Worm (Caenorhabditis elegans): ENCODE results near the gene Y14H12A.2.

Gene Y14H12A.2

DNA sequence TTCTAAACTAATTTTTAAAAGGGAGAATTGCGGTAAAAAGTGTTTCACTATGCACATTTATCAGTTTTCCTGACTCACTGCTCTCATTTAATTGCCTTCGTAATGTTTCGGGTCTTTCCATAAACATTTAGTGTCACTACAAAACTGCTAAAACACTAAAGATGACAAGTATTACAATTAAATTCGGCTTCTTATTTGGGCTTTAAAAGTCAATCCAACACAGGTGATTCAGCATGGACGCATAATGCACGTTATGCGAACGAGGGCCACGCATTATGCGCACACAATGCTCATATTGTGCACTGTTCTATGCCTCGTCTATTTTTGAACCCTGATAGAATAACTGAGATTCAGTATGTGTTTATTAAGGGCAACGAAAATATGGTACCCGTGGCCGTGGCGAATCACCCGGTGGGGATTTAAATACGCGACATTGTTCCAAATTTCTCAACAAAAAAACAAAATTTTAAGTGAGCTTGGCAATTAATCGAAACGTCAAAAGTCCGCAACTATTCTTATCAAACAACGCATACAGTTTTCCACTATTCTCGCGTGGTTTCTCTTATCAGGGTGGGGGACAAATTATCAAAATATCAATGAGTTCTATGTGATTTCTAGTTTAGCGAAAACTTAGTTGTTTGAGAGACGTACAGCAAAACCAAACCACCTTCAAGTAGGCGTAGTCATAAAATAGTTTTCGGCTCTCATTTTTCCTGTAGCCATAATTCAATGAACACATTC is at the start of gene Y14H12A.2:
TSS of gene Y14H12A.2 (minus strand) at position 51 of the 741 bp plus-strand sequence.
- TF ChIP-seq bed-3 (GFP tag; optimal IDR thresholded peaks at IDR 0.05) (no peak), nhr-28 (tag; optimal IDR thresholded peaks at IDR 0.05) (no peak), mls-2 (tag; optimal IDR thresholded peaks at IDR 0.05) (no peak), lin-13 (tag; optimal IDR thresholded peaks at IDR 0.05) (no peak), mep-1 (tag; optimal IDR thresholded peaks at IDR 0.05) (no peak), sem-2 (GFP tag; optimal IDR thresholded peaks at IDR 0.05) (no peak), ceh-39 (tag; optimal IDR thresholded peaks at IDR 0.05) (no peak), ces-1 (GFP tag; optimal IDR thresholded peaks at IDR 0.05) (no peak), nhr-76 (tag; optimal IDR thresholded peaks at IDR 0.05) (no peak), nhr-237 (tag; optimal IDR thresholded peaks at IDR 0.05) (no peak)

DNA sequence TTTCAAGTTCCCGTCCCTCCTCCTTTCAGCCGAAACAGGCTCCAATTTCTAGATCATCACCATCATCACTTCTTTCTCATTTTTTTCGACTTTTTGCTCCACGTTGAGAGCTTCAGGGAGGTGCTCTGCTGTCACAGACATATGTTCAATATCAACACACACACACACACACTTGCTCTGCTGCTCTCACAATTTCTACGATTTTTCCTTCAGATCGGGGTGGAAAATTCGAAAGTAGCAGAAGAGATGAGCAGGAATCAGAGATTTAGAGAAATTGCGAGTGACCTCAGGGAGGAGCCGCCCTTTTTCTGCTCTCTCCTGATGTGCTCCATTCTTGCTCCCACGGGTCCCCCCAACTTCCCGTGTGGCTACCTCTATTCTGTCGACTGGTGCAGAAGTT is 49.1 kb upstream of the Y14H12A.2 start, which contains the start of gene pqn-48:
TSS of gene pqn-48 (plus strand) at position 344 of the 400 bp plus-strand sequence.
- TF ChIP-seq unc-120 (tag; optimal IDR thresholded peaks at IDR 0.05; ENCODE audit: poor library complexity, severe bottlenecking) (peak; percentile 49), ces-1 (GFP tag; optimal IDR thresholded peaks at IDR 0.05) (no peak), blmp-1 (tag; optimal IDR thresholded peaks at IDR 0.05) (no peak), nhr-28 (tag; optimal IDR thresholded peaks at IDR 0.05) (no peak), ham-2 (GFP tag; optimal IDR thresholded peaks at IDR 0.05) (no peak), hlh-1 (tag; optimal IDR thresholded peaks at IDR 0.05) (peak; percentile 32)

- no peak for TF ChIP-seq flh-1 (GFP tag; optimal IDR thresholded peaks at IDR 0.05)
- no peak for TF ChIP-seq nhr-76 (tag; optimal IDR thresholded peaks at IDR 0.05)
- TF ChIP-seq sem-2 (GFP tag; optimal IDR thresholded peaks at IDR 0.05): no peak
Measured at ce11 chrII:4032293-4032692, 42.8 kb upstream of the Y14H12A.2 start, which contains the start of gene K07D4.4. TSS of gene K07D4.4 (minus strand) at chrII:4032393.

DNA sequence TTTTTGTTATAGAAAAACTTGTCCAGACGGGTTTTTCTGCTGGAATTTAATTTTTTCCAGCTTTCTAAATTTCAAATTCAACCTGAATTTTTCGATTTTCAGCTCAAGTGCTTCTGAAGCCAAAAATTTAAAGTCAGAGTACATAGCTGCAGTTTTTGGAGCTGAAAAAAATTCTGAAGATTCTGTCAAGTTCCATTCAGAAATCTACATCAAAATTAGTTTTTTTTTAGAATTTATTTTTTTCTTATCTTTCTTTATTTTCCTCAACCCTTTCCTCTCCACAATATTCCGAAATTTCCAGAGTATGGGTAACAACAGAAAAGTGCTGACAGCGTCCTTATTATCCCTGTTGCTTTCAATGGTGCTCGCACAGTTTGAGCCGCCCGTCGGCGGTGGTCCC is 38.8 kb upstream of the Y14H12A.2 start, which contains the start of gene K07D4.9:
TSS of gene K07D4.9 (plus strand) at position 301 of the 400 bp plus-strand sequence.
- TF ChIP-seq mep-1 (tag; optimal IDR thresholded peaks at IDR 0.05): no peak
- no peak for TF ChIP-seq blmp-1 (tag; optimal IDR thresholded peaks at IDR 0.05)

ce11 chrII:4025462-4025861 is 36.0 kb upstream of the Y14H12A.2 start, which contains the start of gene K07D4.5:
TSS of gene K07D4.5 (minus strand) at chrII:4025562.
- no peak for TF ChIP-seq mls-2 (tag; optimal IDR thresholded peaks at IDR 0.05)
- no peak for TF ChIP-seq nhr-2 (tag; optimal IDR thresholded peaks at IDR 0.05)
- TF ChIP-seq snpc-4 (tag; optimal IDR thresholded peaks at IDR 0.05): no peak
- TF ChIP-seq ztf-11 (tag; optimal IDR thresholded peaks at IDR 0.05): no peak
- TF ChIP-seq elt-1 (tag; optimal IDR thresholded peaks at IDR 0.05; ENCODE audit: borderline replicate concordance, insufficient read depth): no peak
- no peak for TF ChIP-seq ceh-43 (GFP tag; optimal IDR thresholded peaks at IDR 0.05)
- TF ChIP-seq flh-1 (GFP tag; optimal IDR thresholded peaks at IDR 0.05): no peak
- TF ChIP-seq tbx-8 (GFP tag; optimal IDR thresholded peaks at IDR 0.05): no peak
- no peak for TF ChIP-seq mep-1 (tag; optimal IDR thresholded peaks at IDR 0.05)
- no peak for TF ChIP-seq lin-32 (GFP tag; optimal IDR thresholded peaks at IDR 0.05)
- no peak for TF ChIP-seq cnd-1 (tag; optimal IDR thresholded peaks at IDR 0.05)
- no peak for TF ChIP-seq hlh-1 (tag; optimal IDR thresholded peaks at IDR 0.05)
- no peak for TF ChIP-seq pha-4 (tag; optimal IDR thresholded peaks at IDR 0.05)
- TF ChIP-seq unc-62 (GFP tag; optimal IDR thresholded peaks at IDR 0.05): no peak

DNA sequence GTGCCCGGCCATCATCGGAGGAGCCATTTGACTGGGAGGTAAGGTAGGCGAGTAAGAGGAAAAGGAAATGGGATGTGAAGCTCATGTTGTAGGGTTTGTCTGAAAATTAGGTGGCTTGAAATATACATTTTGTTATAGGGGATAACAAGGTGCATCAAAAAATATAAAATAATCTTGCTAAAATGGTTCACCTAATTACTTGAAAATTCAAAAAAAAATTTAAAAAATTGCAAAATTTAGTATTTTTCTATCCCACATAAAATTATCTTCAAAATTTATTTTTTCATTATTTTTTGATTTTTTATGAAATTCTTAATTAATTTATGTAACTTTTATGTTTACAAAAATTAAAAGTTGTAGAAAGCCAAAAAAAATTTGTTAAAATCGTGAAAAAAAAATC is 29.1 kb upstream of the Y14H12A.2 start, which contains the start of gene K07D4.6:
TSS of gene K07D4.6 (minus strand) at position 101 of the 400 bp plus-strand sequence.
- no peak for TF ChIP-seq hlh-1 (tag; optimal IDR thresholded peaks at IDR 0.05)
- no peak for TF ChIP-seq unc-62 (GFP tag; optimal IDR thresholded peaks at IDR 0.05)
- TF ChIP-seq zip-8 (tag; optimal IDR thresholded peaks at IDR 0.05): no peak
- TF ChIP-seq lsy-2 (tag; optimal IDR thresholded peaks at IDR 0.05): no peak

- TF ChIP-seq lin-13 (tag; optimal IDR thresholded peaks at IDR 0.05) (no peak), pha-4 (tag; optimal IDR thresholded peaks at IDR 0.05) (no peak), ceh-83 (GFP tag; optimal IDR thresholded peaks at IDR 0.05) (no peak), sptf-1 (tag; optimal IDR thresholded peaks at IDR 0.05) (no peak), M03D4.4 (tag; optimal IDR thresholded peaks at IDR 0.05) (no peak), elt-1 (tag; optimal IDR thresholded peaks at IDR 0.05; ENCODE audit: borderline replicate concordance, insufficient read depth) (no peak), mep-1 (tag; optimal IDR thresholded peaks at IDR 0.05) (no peak), cnd-1 (tag; optimal IDR thresholded peaks at IDR 0.05) (no peak), nhr-28 (tag; optimal IDR thresholded peaks at IDR 0.05) (no peak), blmp-1 (tag; optimal IDR thresholded peaks at IDR 0.05) (no peak), unc-62 (GFP tag; optimal IDR thresholded peaks at IDR 0.05) (no peak), tbx-8 (GFP tag; optimal IDR thresholded peaks at IDR 0.05) (no peak), ztf-11 (tag; optimal IDR thresholded peaks at IDR 0.05) (no peak), zip-8 (tag; optimal IDR thresholded peaks at IDR 0.05) (no peak)
Measured at ce11 chrII:4011518-4011917, 22.0 kb upstream of the Y14H12A.2 start.

Measured in whole organism, mixed stage, embryonic.